Fruit fly (Drosophila melanogaster) whole organism, prepupa: ENCODE data around the gene Mcad.

ENCODE experiments used
- Blimp-1 ChIP-seq: fragments of 200-800 bp; sonication (Bioruptor generic); optimal IDR thresholded peaks from 3 replicates; lab custom pipeline; 2017; ENCODE audit warnings: missing biosample characterization, missing genetic modification characterization, mild to moderate bottlenecking, moderate library complexity, missing genetic modification reagents
- CG10631 ChIP-seq: fragments of 200-800 bp; sonication (Bioruptor generic); optimal IDR thresholded peaks from 2 replicates; lab custom pipeline; 2016; ENCODE audit warnings: missing biosample characterization, missing genetic modification characterization
- CG10669 ChIP-seq: fragments of 200-800 bp; sonication (Bioruptor generic); optimal IDR thresholded peaks from 3 replicates; lab custom pipeline; 2018; ENCODE audit warnings: missing biosample characterization, mild to moderate bottlenecking, missing genetic modification characterization, moderate library complexity
- CG11294 ChIP-seq: fragments of 200-800 bp; sonication (Bioruptor generic); IDR thresholded peaks from 2 replicates; pipeline ENCODE4 v1.3.6; 2022; ENCODE audit warnings: missing biosample characterization, missing genetic modification characterization
- CG11762 ChIP-seq: fragments of 200-800 bp; sonication (Bioruptor generic); optimal IDR thresholded peaks from 3 replicates; lab custom pipeline; 2016; ENCODE audit warnings: missing biosample characterization, missing genetic modification characterization; ENCODE audit not compliant: insufficient read depth
- CG11902 ChIP-seq: fragments of 200-800 bp; sonication (Bioruptor generic); optimal IDR thresholded peaks from 3 replicates; lab custom pipeline; 2016; ENCODE audit warnings: missing biosample characterization, missing genetic modification characterization
- CG15336 ChIP-seq: fragments of 200-800 bp; sonication (Bioruptor generic); IDR thresholded peaks from 2 replicates; pipeline ENCODE4 v1.3.6; 2022; ENCODE audit warnings: missing biosample characterization, missing genetic modification characterization
- CG1621 ChIP-seq: fragments of 200-800 bp; sonication (Bioruptor generic); optimal IDR thresholded peaks from 3 replicates; lab custom pipeline; 2018; ENCODE audit warnings: missing biosample characterization, mild to moderate bottlenecking, missing genetic modification characterization
- CG16779 ChIP-seq: fragments of 200-800 bp; sonication (Bioruptor generic); optimal IDR thresholded peaks from 3 replicates; lab custom pipeline; 2017; ENCODE audit warnings: missing biosample characterization, mild to moderate bottlenecking, missing genetic modification characterization
- CG3032 ChIP-seq: fragments of 200-800 bp; optimal IDR thresholded peaks from 2 replicates; lab custom pipeline; 2019; ENCODE audit warnings: missing biosample characterization, mild to moderate bottlenecking, missing genetic modification characterization, moderate library complexity
- CG31627 ChIP-seq: fragments of 200-800 bp; sonication (Bioruptor generic); optimal IDR thresholded peaks from 3 replicates; lab custom pipeline; 2016; ENCODE audit warnings: missing biosample characterization, missing genetic modification characterization
- CG32006 ChIP-seq: fragments of 200-800 bp; sonication (Bioruptor generic); optimal IDR thresholded peaks from 3 replicates; lab custom pipeline; 2017; ENCODE audit warnings: missing biosample characterization, mild to moderate bottlenecking, missing genetic modification characterization
- CG34406 ChIP-seq: fragments of 200-800 bp; sonication (Bioruptor generic); optimal IDR thresholded peaks from 3 replicates; lab custom pipeline; 2016; ENCODE audit warnings: missing biosample characterization, missing genetic modification characterization
- CG3919 ChIP-seq: fragments of 200-800 bp; sonication (Bioruptor generic); optimal IDR thresholded peaks from 3 replicates; lab custom pipeline; 2016; ENCODE audit warnings: missing biosample characterization, missing genetic modification characterization
- CG4318 ChIP-seq: fragments of 200-800 bp; sonication (Bioruptor generic); optimal IDR thresholded peaks from 3 replicates; lab custom pipeline; 2017; ENCODE audit warnings: missing biosample characterization, mild to moderate bottlenecking, missing genetic modification characterization
- CG6276 ChIP-seq: fragments of 200-800 bp; sonication (Bioruptor generic); optimal IDR thresholded peaks from 2 replicates; lab custom pipeline; 2017; ENCODE audit warnings: missing biosample characterization, mild to moderate bottlenecking, missing genetic modification characterization
- CG6792 ChIP-seq: fragments of 200-800 bp; sonication (Bioruptor generic); optimal IDR thresholded peaks from 3 replicates; lab custom pipeline; 2016; ENCODE audit warnings: missing biosample characterization, missing genetic modification characterization
- CG6854 ChIP-seq: fragments of 200-800 bp; sonication (Bioruptor generic); optimal IDR thresholded peaks from 2 replicates; lab custom pipeline; 2017; ENCODE audit warnings: missing biosample characterization, mild to moderate bottlenecking, missing genetic modification characterization
- CG7368 ChIP-seq: fragments of 200-800 bp; sonication (Bioruptor generic); optimal IDR thresholded peaks from 3 replicates; lab custom pipeline; 2016; ENCODE audit warnings: missing biosample characterization, missing genetic modification characterization
- CG8119 ChIP-seq: fragments of 200-800 bp; sonication (Bioruptor generic); IDR thresholded peaks from 3 replicates; pipeline ENCODE4 v1.3.6; 2022; ENCODE audit warnings: missing biosample characterization, missing genetic modification characterization
- CG8319 ChIP-seq: fragments of 200-800 bp; sonication (Bioruptor generic); optimal IDR thresholded peaks from 3 replicates; lab custom pipeline; 2016; ENCODE audit warnings: missing biosample characterization, missing genetic modification characterization
- CG8632 ChIP-seq: fragments of 200-800 bp; sonication (Bioruptor generic); optimal IDR thresholded peaks from 3 replicates; lab custom pipeline; 2016; ENCODE audit warnings: missing biosample characterization, missing genetic modification characterization
- CG9139 ChIP-seq: fragments of 200-800 bp; sonication (Bioruptor generic); optimal IDR thresholded peaks from 3 replicates; lab custom pipeline; 2017; ENCODE audit warnings: missing biosample characterization, mild to moderate bottlenecking, missing genetic modification characterization
- Eip75B ChIP-seq: fragments of 200-800 bp; sonication (Bioruptor generic); optimal IDR thresholded peaks from 3 replicates; lab custom pipeline; 2016; ENCODE audit warnings: missing biosample characterization, missing genetic modification characterization
- Eip93F ChIP-seq: fragments of 200-800 bp; sonication (Bioruptor generic); optimal IDR thresholded peaks from 2 replicates; lab custom pipeline; 2016; ENCODE audit warnings: missing biosample characterization, mild to moderate bottlenecking, missing genetic modification characterization
- Ets21C ChIP-seq: fragments of 200-800 bp; sonication (Bioruptor generic); optimal IDR thresholded peaks from 3 replicates; lab custom pipeline; 2016; ENCODE audit warnings: missing biosample characterization, missing genetic modification characterization
- Ets96B ChIP-seq: fragments of 200-800 bp; optimal IDR thresholded peaks from 2 replicates; lab custom pipeline; 2019; ENCODE audit warnings: missing biosample characterization, mild to moderate bottlenecking, missing genetic modification characterization, moderate library complexity
- Gug ChIP-seq: fragments of 200-800 bp; sonication (Bioruptor generic); IDR thresholded peaks from 2 replicates; pipeline ENCODE4 v1.3.6; 2022; ENCODE audit warnings: missing biosample characterization, missing genetic modification characterization
- Hr38 ChIP-seq: sonication (Bioruptor generic); optimal IDR thresholded peaks from 2 replicates; lab custom pipeline; 2016; ENCODE audit warnings: missing biosample characterization, missing genetic modification characterization
- Hr4 ChIP-seq: fragments of 200-800 bp; sonication (Bioruptor generic); optimal IDR thresholded peaks from 3 replicates; lab custom pipeline; 2016; ENCODE audit warnings: missing biosample characterization, missing genetic modification characterization
- Lpt ChIP-seq: fragments of 200-800 bp; sonication (Bioruptor generic); optimal IDR thresholded peaks from 3 replicates; lab custom pipeline; 2016; ENCODE audit warnings: missing biosample characterization, missing genetic modification characterization
- Smox ChIP-seq: fragments of 200-800 bp; sonication (Bioruptor generic); optimal IDR thresholded peaks from 3 replicates; lab custom pipeline; 2016; ENCODE audit warnings: missing biosample characterization, missing genetic modification characterization
- Sox102F ChIP-seq: fragments of 200-800 bp; sonication (Bioruptor generic); optimal IDR thresholded peaks from 2 replicates; lab custom pipeline; 2016; ENCODE audit warnings: missing biosample characterization, mild to moderate bottlenecking, missing genetic modification characterization
- Sox14 ChIP-seq: fragments of 200-800 bp; sonication (Bioruptor generic); optimal IDR thresholded peaks from 3 replicates; lab custom pipeline; 2016; ENCODE audit warnings: missing biosample characterization, missing genetic modification characterization
- Sox15 ChIP-seq: fragments of 200-800 bp; sonication (Bioruptor generic); optimal IDR thresholded peaks from 3 replicates; lab custom pipeline; 2016; ENCODE audit warnings: missing biosample characterization, missing genetic modification characterization
- achi ChIP-seq: fragments of 200-800 bp; sonication (Bioruptor generic); optimal IDR thresholded peaks from 3 replicates; lab custom pipeline; 2016; ENCODE audit warnings: missing biosample characterization, missing genetic modification characterization
- acj6 ChIP-seq: fragments of 200-800 bp; sonication (Bioruptor generic); optimal IDR thresholded peaks from 3 replicates; lab custom pipeline; 2016; ENCODE audit warnings: missing biosample characterization, missing genetic modification characterization
- dac ChIP-seq: fragments of 200-800 bp; sonication (Bioruptor generic); optimal IDR thresholded peaks from 2 replicates; lab custom pipeline; 2017; ENCODE audit warnings: missing biosample characterization, mild to moderate bottlenecking, missing genetic modification characterization
- dsx ChIP-seq: fragments of 200-800 bp; optimal IDR thresholded peaks from 3 replicates; lab custom pipeline; 2019; ENCODE audit warnings: missing biosample characterization, mild to moderate bottlenecking, missing genetic modification characterization, moderate library complexity; ENCODE audit not compliant: poor library complexity, severe bottlenecking
- eg ChIP-seq: fragments of 200-800 bp; sonication (Bioruptor generic); IDR thresholded peaks from 3 replicates; pipeline ENCODE4 v1.3.6; 2022; ENCODE audit warnings: missing biosample characterization, missing genetic modification characterization
- fd59A ChIP-seq: fragments of 200-800 bp; sonication (Bioruptor generic); optimal IDR thresholded peaks from 2 replicates; lab custom pipeline; 2017; ENCODE audit warnings: missing biosample characterization, mild to moderate bottlenecking, missing genetic modification characterization, missing genetic modification reagents
- fd85E ChIP-seq: fragments of 200-800 bp; sonication (Bioruptor generic); optimal IDR thresholded peaks from 3 replicates; lab custom pipeline; 2016; ENCODE audit warnings: missing biosample characterization, missing genetic modification characterization
- fkh ChIP-seq: fragments of 200-800 bp; sonication (Bioruptor generic); optimal IDR thresholded peaks from 3 replicates; lab custom pipeline; 2017; ENCODE audit warnings: missing biosample characterization, mild to moderate bottlenecking, missing genetic modification characterization, moderate library complexity
- lz ChIP-seq: fragments of 200-800 bp; sonication (Bioruptor generic); optimal IDR thresholded peaks from 3 replicates; lab custom pipeline; 2016; ENCODE audit warnings: missing biosample characterization, missing genetic modification characterization
- net ChIP-seq: fragments of 200-800 bp; sonication (Bioruptor generic); optimal IDR thresholded peaks from 3 replicates; lab custom pipeline; 2016; ENCODE audit warnings: missing biosample characterization, missing genetic modification characterization
- pdm3 ChIP-seq: fragments of 200-800 bp; sonication (Bioruptor generic); optimal IDR thresholded peaks from 3 replicates; lab custom pipeline; 2016; ENCODE audit warnings: missing biosample characterization, missing genetic modification characterization
- salr ChIP-seq, 2 experiments: fragments of 200-800 bp; sonication (Bioruptor generic); optimal IDR thresholded peaks; 3 replicates each; lab custom pipeline; 2016 to 2018; ENCODE audit warnings: missing biosample characterization in 2 of 2, missing genetic modification characterization in 2 of 2, mild to moderate bottlenecking in 1 of 2
- spab ChIP-seq: fragments of 200-800 bp; sonication (Bioruptor generic); optimal IDR thresholded peaks from 2 replicates; lab custom pipeline; 2017; ENCODE audit warnings: missing biosample characterization, mild to moderate bottlenecking, missing genetic modification characterization, missing genetic modification reagents
- ss ChIP-seq, 2 experiments: fragments of 200-800 bp; sonication (Bioruptor generic); optimal IDR thresholded peaks; 2 replicates in 1 of 2; 3 replicates in 1 of 2; lab custom pipeline; 2017 to 2018; ENCODE audit warnings: mild to moderate bottlenecking in 2 of 2, missing biosample characterization in 2 of 2, missing genetic modification characterization in 2 of 2, moderate library complexity in 1 of 2
- svp ChIP-seq: fragments of 200-800 bp; sonication (Bioruptor generic); peaks from one replicate; lab custom pipeline; 2016; ENCODE audit warnings: missing biosample characterization, missing genetic modification characterization

Mcad gene

dm6 chr3L:7718561-7719417 lies at the start of gene Mcad:
Gene Mcad (plus strand): TSS chr3L:7719350.
- TF ChIP-seq CG15336 (GFP tag; lab: Robert Waterston, UW) (peak; percentile 94), CG6276 (GFP tag; lab: Kevin White, UChicago) (peak; percentile 96), svp (GFP tag; lab: Kevin White, UChicago) (peak; percentile 97), fd85E (GFP tag; lab: Kevin White, UChicago) (peak; percentile 83), CG11294 (peak; percentile 91), CG32006 (GFP tag; lab: Kevin White, UChicago) (peak; percentile 99), CG10669 (GFP tag; lab: Kevin White, UChicago) (peak; percentile 91), Ets96B (tag; lab: Kevin White, UChicago) (peak; percentile 93), CG7368 (GFP tag; lab: Kevin White, UChicago) (peak; percentile 94), eg (GFP tag; lab: Robert Waterston, UW) (peak; percentile 90), lz (GFP tag; lab: Kevin White, UChicago) (peak; percentile 96), CG6854 (GFP tag; lab: Kevin White, UChicago) (peak; percentile 96), CG10631 (peak; percentile 96), Sox14 (GFP tag; lab: Kevin White, UChicago) (peak; percentile 95), CG8119 (GFP tag; lab: Robert Waterston, UW) (peak; percentile 95), CG1621 (peak; percentile 90), Smox (GFP tag; lab: Kevin White, UChicago) (peak; percentile 96), CG34406 (GFP tag; lab: Kevin White, UChicago) (peak; percentile 98), CG16779 (tag; lab: Kevin White, UChicago) (peak; percentile 94), achi (GFP tag; lab: Kevin White, UChicago) (peak; percentile 96), fd59A (GFP tag; lab: Kevin White, UChicago) (peak; percentile 94), salr (GFP tag; optimal IDR thresholded peaks at IDR 0.05; lab: Kevin White, UChicago) (peak; percentile 92 to 97), net (GFP tag; lab: Kevin White, UChicago) (peak; percentile 98), CG3032 (peak; percentile 95), acj6 (GFP tag; lab: Kevin White, UChicago) (peak; percentile 97), CG11762 (peak; percentile 93), dac (GFP tag; lab: Kevin White, UChicago) (peak; percentile 95), Ets21C (peak; percentile 89), pdm3 (GFP tag; lab: Kevin White, UChicago) (peak; percentile 96), CG8319 (peak; percentile 87), ss (GFP tag; optimal IDR thresholded peaks at IDR 0.05; lab: Kevin White, UChicago) (peak; percentile 96 to 97), CG3919 (GFP tag; lab: Kevin White, UChicago) (peak; percentile 96), Blimp-1 (GFP tag; lab: Kevin White, UChicago) (peak; percentile 89), CG11902 (GFP tag; lab: Kevin White, UChicago) (peak; percentile 92), fkh (GFP tag; lab: Kevin White, UChicago) (peak; percentile 46), CG9139 (GFP tag; lab: Kevin White, UChicago) (peak; percentile 95), Lpt (GFP tag; lab: Kevin White, UChicago) (peak; percentile 95), Sox15 (GFP tag; lab: Kevin White, UChicago) (peak; percentile 96), CG8632 (GFP tag; lab: Kevin White, UChicago) (peak; percentile 97), CG31627 (GFP tag; lab: Kevin White, UChicago) (peak; percentile 91), Gug (GFP tag; lab: Robert Waterston, UW) (peak; percentile 86), Sox102F (peak; percentile 97), spab (GFP tag; lab: Kevin White, UChicago) (peak; percentile 94), CG4318 (GFP tag; lab: Kevin White, UChicago) (peak; percentile 97), Eip93F (GFP tag; lab: Kevin White, UChicago) (peak; percentile 96), Hr4 (GFP tag; lab: Kevin White, UChicago) (peak; percentile 96), Eip75B (GFP tag; lab: Kevin White, UChicago) (peak; percentile 92), dsx (GFP tag; lab: Kevin White, UChicago) (peak; percentile 94), Hr38 (GFP tag; lab: Kevin White, UChicago) (no peak), CG6792 (GFP tag; lab: Kevin White, UChicago) (peak; percentile 97)
